Worm (Caenorhabditis elegans) whole organism, L4/young adult: ENCODE results near the gene F40G9.8.

Experiments used
- W03F9.2 ChIP-seq: fragments of 150-350 bp; optimal IDR thresholded peaks from 2 replicates; lab custom pipeline; 2014; ENCODE audit warnings: missing biosample characterization, missing genetic modification characterization
- dao-5 ChIP-seq: sonication (generic microtip); optimal IDR thresholded peaks from 2 replicates; lab custom pipeline; 2016; ENCODE audit warnings: missing genotype, missing genetic modification characterization, moderate library complexity, missing compliant biosample characterization
- him-1 ChIP-seq: sonication (generic microtip); optimal IDR thresholded peaks from 2 replicates; lab custom pipeline; 2016; ENCODE audit warnings: missing genotype, missing genetic modification reagents, missing genetic modification characterization, missing compliant biosample characterization

ce11 chrIII:134194-134593 is 30.5 kb downstream of the F40G9.8 start, which contains the start of gene pals-25:
- no peak for TF ChIP-seq dao-5 (tag; lab: Kevin White, UChicago)
- no peak for TF ChIP-seq him-1 (tag; lab: Kevin White, UChicago)
- TF ChIP-seq W03F9.2 (tag; lab: Kevin White, UChicago) = no peak
